Worm (Caenorhabditis elegans) whole organism, L4 larva: Measurements from ENCODE around the gene dmd-5.
A peak's percentile ranks its signal among the peaks of the same experiment; 100 is the strongest.

Experiments
- D1046.2 ChIP-seq: fragments of 200-800 bp; sonication (Bioruptor generic); IDR thresholded peaks from 2 replicates; pipeline ENCODE4 v1.3.6; 2022; ENCODE audit warnings: missing genetic modification characterization, missing compliant biosample characterization
- F26F4.8 ChIP-seq: fragments of 200-800 bp; sonication (Bioruptor generic); conservative IDR thresholded peaks from 2 replicates; pipeline ENCODE4 v1.3.6; 2022; ENCODE audit warnings: missing genetic modification characterization, missing compliant biosample characterization
- Y105C5A.15 ChIP-seq: fragments of 200-800 bp; sonication (Bioruptor generic); IDR thresholded peaks from 2 replicates; pipeline ENCODE4 v1.3.6; 2022; ENCODE audit warnings: missing genetic modification characterization, missing compliant biosample characterization
- Y5F2A.4 ChIP-seq: fragments of 200-800 bp; sonication (Bioruptor generic); optimal IDR thresholded peaks from 2 replicates; lab custom pipeline; 2018; ENCODE audit warnings: mild to moderate bottlenecking, missing genetic modification characterization, missing compliant biosample characterization
- Y75B8A.6 ChIP-seq: fragments of 200-800 bp; sonication (Bioruptor generic); IDR thresholded peaks from 2 replicates; pipeline ENCODE4 v1.3.6; 2022; ENCODE audit warnings: missing genetic modification reagents, missing genetic modification characterization, missing compliant biosample characterization
- ZK337.2 ChIP-seq: fragments of 200-800 bp; sonication (Bioruptor generic); IDR thresholded peaks from 2 replicates; pipeline ENCODE4 v1.3.6; 2022; ENCODE audit warnings: missing genetic modification reagents, missing genetic modification characterization, missing compliant biosample characterization
- aha-1 ChIP-seq: fragments of 150-350 bp; peaks from one replicate; lab custom pipeline; 2014; ENCODE audit warnings: missing biosample characterization, missing genetic modification characterization
- ceh-20 ChIP-seq: fragments of 200-800 bp; sonication (Bioruptor generic); IDR thresholded peaks from 2 replicates; pipeline ENCODE4 v1.3.6; 2022; ENCODE audit warnings: missing genetic modification reagents, missing genetic modification characterization, missing compliant biosample characterization
- ceh-44 ChIP-seq: fragments of 200-800 bp; sonication (Bioruptor generic); IDR thresholded peaks from 2 replicates; pipeline ENCODE4 v1.3.6; 2022; ENCODE audit warnings: missing genetic modification reagents, missing genetic modification characterization, missing compliant biosample characterization
- daf-12 ChIP-seq: fragments of 150-350 bp; optimal IDR thresholded peaks from 2 replicates; lab custom pipeline; 2014; ENCODE audit warnings: missing biosample characterization, missing genetic modification reagents, missing genetic modification characterization
- dmd-8 ChIP-seq: fragments of 200-800 bp; sonication (Bioruptor generic); IDR thresholded peaks from 2 replicates; pipeline ENCODE4 v1.3.6; 2022; ENCODE audit warnings: missing genetic modification characterization, missing compliant biosample characterization
- dve-1 ChIP-seq: sonication (generic microtip); optimal IDR thresholded peaks from 2 replicates; lab custom pipeline; 2017; ENCODE audit warnings: antibody characterized with exemption, mild to moderate bottlenecking, missing genetic modification characterization, missing compliant biosample characterization; ENCODE audit not compliant: insufficient read depth
- egl-43 ChIP-seq: fragments of 200-800 bp; sonication (Bioruptor generic); IDR thresholded peaks from 2 replicates; pipeline ENCODE4 v1.3.6; 2022; ENCODE audit warnings: missing genetic modification reagents, missing genetic modification characterization, missing compliant biosample characterization
- gei-8 ChIP-seq: fragments of 200-800 bp; sonication (Bioruptor generic); optimal IDR thresholded peaks from 2 replicates; lab custom pipeline; 2018; ENCODE audit warnings: mild to moderate bottlenecking, missing genetic modification characterization, missing compliant biosample characterization
- hlh-11 ChIP-seq: fragments of 200-800 bp; sonication (Bioruptor generic); optimal IDR thresholded peaks from 2 replicates; lab custom pipeline; 2018; ENCODE audit warnings: mild to moderate bottlenecking, missing genetic modification characterization, missing compliant biosample characterization
- hlh-30 ChIP-seq: sonication (generic microtip); optimal IDR thresholded peaks from 2 replicates; lab custom pipeline; 2017; ENCODE audit warnings: antibody characterized with exemption, mild to moderate bottlenecking, missing genetic modification characterization, missing compliant biosample characterization; ENCODE audit not compliant: insufficient read depth
- jun-1 ChIP-seq: fragments of 150-350 bp; optimal IDR thresholded peaks from 2 replicates; lab custom pipeline; 2014; ENCODE audit warnings: missing biosample characterization, missing genetic modification reagents, missing genetic modification characterization
- lin-1 ChIP-seq: fragments of 200-800 bp; sonication (Bioruptor generic); IDR thresholded peaks from 2 replicates; pipeline ENCODE4 v1.3.6; 2022; ENCODE audit warnings: missing genetic modification reagents, missing genetic modification characterization, missing compliant biosample characterization
- lin-13 ChIP-seq: fragments of 150-350 bp; optimal IDR thresholded peaks from 2 replicates; lab custom pipeline; 2014; ENCODE audit warnings: missing biosample characterization, missing genetic modification reagents, missing genetic modification characterization
- lsy-2 ChIP-seq, 2 experiments: fragments of 150-350 bp in 1 of 2; sonication (generic microtip) in 1 of 2; optimal IDR thresholded peaks; 2 replicates each; lab custom pipeline; 2014 to 2017; ENCODE audit warnings: missing biosample characterization in 2 of 2, missing genetic modification characterization in 2 of 2
- madf-5 ChIP-seq, 2 experiments: fragments of 200-800 bp; sonication (Bioruptor generic); IDR thresholded peaks; 2 replicates each; pipeline ENCODE4 v1.3.6; 2022; ENCODE audit warnings: missing compliant biosample characterization in 2 of 2, missing genetic modification characterization in 2 of 2
- madf-9 ChIP-seq: fragments of 200-800 bp; sonication (Bioruptor generic); conservative IDR thresholded peaks from 2 replicates; pipeline ENCODE4 v1.3.6; 2022; ENCODE audit warnings: missing genetic modification reagents, missing genetic modification characterization, missing compliant biosample characterization
- mdl-1 ChIP-seq, 2 experiments: fragments of 150-350 bp in 1 of 2; sonication (generic microtip) in 1 of 2; optimal IDR thresholded peaks; 2 replicates each; lab custom pipeline; 2014 to 2017; ENCODE audit warnings: missing biosample characterization in 2 of 2, missing genetic modification characterization in 2 of 2
- mes-2 ChIP-seq: sonication (generic microtip); optimal IDR thresholded peaks from 2 replicates; lab custom pipeline; 2016; ENCODE audit warnings: missing genotype, mild to moderate bottlenecking, missing genetic modification characterization, missing compliant biosample characterization; ENCODE audit not compliant: poor library complexity, severe bottlenecking
- mxl-3 ChIP-seq: fragments of 200-800 bp; sonication (Bioruptor generic); optimal IDR thresholded peaks from 2 replicates; lab custom pipeline; 2018; ENCODE audit warnings: mild to moderate bottlenecking, missing genetic modification characterization, missing compliant biosample characterization
- nhr-102 ChIP-seq: sonication (generic microtip); optimal IDR thresholded peaks from 2 replicates; lab custom pipeline; 2016; ENCODE audit warnings: mild to moderate bottlenecking, missing genetic modification characterization, moderate library complexity, missing compliant biosample characterization
- nhr-11 ChIP-seq: fragments of 150-350 bp; optimal IDR thresholded peaks from 2 replicates; lab custom pipeline; 2014; ENCODE audit warnings: missing biosample characterization, missing genetic modification characterization
- nhr-111 ChIP-seq: fragments of 200-800 bp; sonication (Bioruptor generic); optimal IDR thresholded peaks from 2 replicates; lab custom pipeline; 2018; ENCODE audit warnings: mild to moderate bottlenecking, missing genetic modification characterization, missing compliant biosample characterization
- nhr-77 ChIP-seq: fragments of 150-350 bp; optimal IDR thresholded peaks from 2 replicates; lab custom pipeline; 2014; ENCODE audit warnings: missing biosample characterization, missing genetic modification characterization
- pha-4 ChIP-seq, 2 experiments: fragments of 150-350 bp in 1 of 2; fragments of 200-800 bp in 1 of 2; sonication (Bioruptor generic) in 1 of 2; IDR thresholded peaks in 1 of 2; optimal IDR thresholded peaks in 1 of 2; 2 replicates each; pipeline versions ENCODE4 v1.3.6 to Lab custom; 2014 to 2022; ENCODE audit warnings: missing genetic modification characterization in 2 of 2, missing genetic modification reagents in 2 of 2, missing biosample characterization in 1 of 2, missing compliant biosample characterization in 1 of 2
- pqm-1 ChIP-seq: sonication (generic microtip); optimal IDR thresholded peaks from 2 replicates; lab custom pipeline; 2017; ENCODE audit warnings: missing biosample characterization, missing genetic modification characterization
- rbr-2 ChIP-seq: sonication (generic microtip); optimal IDR thresholded peaks from 2 replicates; lab custom pipeline; 2016; ENCODE audit warnings: missing genotype, missing genetic modification characterization, missing compliant biosample characterization
- set-16 ChIP-seq: fragments of 200-800 bp; sonication (Bioruptor generic); IDR thresholded peaks from 2 replicates; pipeline ENCODE4 v1.3.6; 2022; ENCODE audit warnings: missing genetic modification reagents, missing genetic modification characterization, missing compliant biosample characterization
- skn-1 ChIP-seq: fragments of 150-350 bp; optimal IDR thresholded peaks from 2 replicates; lab custom pipeline; 2014; ENCODE audit warnings: missing biosample characterization, missing genetic modification characterization
- snpc-4 ChIP-seq: fragments of 150-350 bp; optimal IDR thresholded peaks from 2 replicates; lab custom pipeline; 2014; ENCODE audit warnings: missing biosample characterization, missing genetic modification characterization
- spr-1 ChIP-seq: sonication (generic microtip); optimal IDR thresholded peaks from 2 replicates; lab custom pipeline; 2016; ENCODE audit warnings: mild to moderate bottlenecking, missing genetic modification characterization, missing compliant biosample characterization
- spr-3 ChIP-seq: fragments of 200-800 bp; sonication (Bioruptor generic); optimal IDR thresholded peaks from 2 replicates; lab custom pipeline; 2018; ENCODE audit warnings: mild to moderate bottlenecking, missing genetic modification characterization, missing compliant biosample characterization
- tag-97 ChIP-seq: fragments of 200-800 bp; sonication (Bioruptor generic); IDR thresholded peaks from 2 replicates; pipeline ENCODE4 v1.3.6; 2022; ENCODE audit warnings: missing genetic modification characterization, missing compliant biosample characterization
- unc-130 ChIP-seq: sonication (generic microtip); optimal IDR thresholded peaks from 2 replicates; lab custom pipeline; 2016; ENCODE audit warnings: missing genetic modification reagents, missing genetic modification characterization, missing compliant biosample characterization
- unc-39 ChIP-seq: sonication (generic microtip); optimal IDR thresholded peaks from 2 replicates; lab custom pipeline; 2017; ENCODE audit warnings: missing biosample characterization, missing genetic modification characterization
- unc-62 ChIP-seq, 3 experiments: fragments of 150-350 bp in 1 of 3; sonication (generic microtip); optimal IDR thresholded peaks in 2 of 3; peaks in 1 of 3; 1 replicate in 1 of 3; 2 replicates in 2 of 3; lab custom pipeline; 2014 to 2017; ENCODE audit warnings: missing biosample characterization in 3 of 3, missing genetic modification characterization in 3 of 3, missing genetic modification reagents in 3 of 3, missing genotype in 1 of 3
- vab-7 ChIP-seq: fragments of 200-800 bp; sonication (Bioruptor generic); IDR thresholded peaks from 2 replicates; pipeline ENCODE4 v1.3.6; 2022; ENCODE audit warnings: missing genetic modification reagents, missing genetic modification characterization, missing compliant biosample characterization
- zag-1 ChIP-seq: fragments of 150-350 bp; optimal IDR thresholded peaks from 2 replicates; lab custom pipeline; 2014; ENCODE audit warnings: missing biosample characterization, missing genetic modification characterization
- zfp-3 ChIP-seq: fragments of 200-800 bp; sonication (Bioruptor generic); conservative IDR thresholded peaks from 2 replicates; pipeline ENCODE4 v1.3.6; 2022; ENCODE audit warnings: missing genetic modification reagents, missing genetic modification characterization, missing compliant biosample characterization
- zip-2 ChIP-seq: fragments of 150-350 bp; optimal IDR thresholded peaks from 2 replicates; lab custom pipeline; 2014; ENCODE audit warnings: missing biosample characterization, missing genetic modification characterization
- ztf-11 ChIP-seq: fragments of 150-350 bp; optimal IDR thresholded peaks from 2 replicates; lab custom pipeline; 2014; ENCODE audit warnings: missing biosample characterization, missing genetic modification characterization

Gene dmd-5

ce11 chrII:5781935-5782921 lies 8.2 kb upstream of the dmd-5 start, which contains the start of gene K05F1.6 (continued):
- TF ChIP-seq zag-1 (no peak), ceh-20 (GFP tag; lab: Robert Waterston, UW) (peak; percentile 66; the same call in 1 of the 2 replicates), nhr-77 (tag; lab: Kevin White, UChicago) (no peak), ceh-44 (GFP tag; lab: Robert Waterston, UW) (peak; percentile 100), hlh-30 (tag; lab: Kevin White, UChicago) (peak; percentile 62), zfp-3 (GFP tag; lab: Robert Waterston, UW) (peak; percentile 80; the same call in 1 of the 2 replicates), daf-12 (tag; lab: Kevin White, UChicago) (no peak), mdl-1 (tag; optimal IDR thresholded peaks at IDR 0.05; lab: Kevin White, UChicago) (peak in 1 of 2 experiments; percentile 17), dve-1 (tag; lab: Kevin White, UChicago) (peak; percentile 69), lsy-2 (tag; optimal IDR thresholded peaks at IDR 0.05; lab: Kevin White, UChicago) (peak in 1 of 2 experiments; percentile 54), F26F4.8 (GFP tag; lab: Robert Waterston, UW) (peak; percentile 54; the same call in 1 of the 2 replicates), unc-62 (GFP tag; optimal IDR thresholded peaks at IDR 0.05 in 1 of 2; lab: Kevin White, UChicago) (peak in 1 of 2 experiments; percentile 92), unc-62 (tag; optimal IDR thresholded peaks at IDR 0.05; lab: Kevin White, UChicago) (no peak), egl-43 (GFP tag; lab: Robert Waterston, UW) (no peak; the same call in 1 of the 2 replicates), spr-3 (GFP tag; lab: Kevin White, UChicago) (peak; percentile 84), gei-8 (GFP tag; lab: Kevin White, UChicago) (peak; percentile 91), hlh-11 (peak; percentile 61), pha-4 (GFP tag; IDR thresholded peaks at IDR 0.05; lab: Robert Waterston, UW) (peak; percentile 85; the same call in 1 of the 2 replicates), pha-4 (tag; optimal IDR thresholded peaks at IDR 0.05; lab: Kevin White, UChicago) (no peak), skn-1 (no peak), rbr-2 (tag; lab: Kevin White, UChicago) (peak; percentile 78), vab-7 (GFP tag; lab: Robert Waterston, UW) (peak; percentile 88), unc-130 (GFP tag; lab: Kevin White, UChicago) (peak; percentile 78), lin-13 (peak; percentile 65), jun-1 (tag; lab: Kevin White, UChicago) (peak; percentile 73), spr-1 (tag; lab: Kevin White, UChicago) (peak; percentile 70), nhr-111 (GFP tag; lab: Kevin White, UChicago) (peak; percentile 39), ZK337.2 (GFP tag; lab: Robert Waterston, UW) (peak; percentile 56; the same call in 1 of the 2 replicates), pqm-1 (tag; lab: Kevin White, UChicago) (no peak), mes-2 (peak; percentile 79), D1046.2 (peak; percentile 77; the same call in 1 of the 2 replicates), nhr-11 (no peak), lin-1 (GFP tag; lab: Robert Waterston, UW) (peak; percentile 82; the same call in 1 of the 2 replicates), Y75B8A.6 (no peak), madf-5 (GFP tag; IDR thresholded peaks at IDR 0.05; lab: Robert Waterston, UW) (0 out of 4 replicates have a peak, but pooled peaks have one; percentile 38 to 52), aha-1 (peak; percentile 96), zip-2 (tag; lab: Kevin White, UChicago) (peak; percentile 42), dmd-8 (peak; percentile 93), Y5F2A.4 (GFP tag; lab: Kevin White, UChicago) (peak; percentile 83), ztf-11 (tag; lab: Kevin White, UChicago) (no peak), unc-39 (tag; lab: Kevin White, UChicago) (no peak), mxl-3 (GFP tag; lab: Kevin White, UChicago) (peak; percentile 57), tag-97 (GFP tag; lab: Robert Waterston, UW) (0 out of 2 replicates have a peak, but pooled peaks have one; percentile 28), madf-9 (GFP tag; lab: Robert Waterston, UW) (peak; percentile 38; the same call in 1 of the 2 replicates), set-16 (no peak; the same call in none of the 2 replicates), snpc-4 (tag; lab: Kevin White, UChicago) (no peak), nhr-102 (tag; lab: Kevin White, UChicago) (peak; percentile 83), Y105C5A.15 (GFP tag; lab: Robert Waterston, UW) (0 out of 2 replicates have a peak, but pooled peaks have one; percentile 38)
